Worm (Caenorhabditis elegans): ENCODE data around the gene C03G6.17.

DNA sequence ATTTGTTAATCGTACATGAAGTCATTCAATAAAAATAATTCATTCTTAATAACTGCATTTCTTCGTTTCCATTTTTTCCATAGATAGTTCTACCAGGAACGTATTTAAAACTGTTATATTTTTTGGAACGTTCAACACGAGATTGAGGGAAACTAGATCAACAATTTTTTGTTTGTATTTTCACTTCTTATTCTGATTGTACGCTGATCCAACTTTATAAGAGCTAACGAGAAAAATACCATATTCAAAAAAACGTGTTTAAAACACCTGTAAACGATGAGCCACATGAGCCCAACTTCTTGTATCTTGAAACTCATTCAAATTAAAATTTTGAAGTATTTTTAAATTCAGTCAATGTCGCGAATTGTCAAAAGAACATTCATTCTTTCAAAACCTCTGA is 35.7 kb upstream of the C03G6.17 start:
- TF ChIP-seq T20F7.1 (GFP tag; optimal IDR thresholded peaks at IDR 0.05) = peak; percentile 14
- TF ChIP-seq daf-8 (GFP tag; IDR thresholded peaks at IDR 0.05) = no peak
- no peak for TF ChIP-seq F49E8.2 (tag; optimal IDR thresholded peaks at IDR 0.05; ENCODE audit: borderline replicate concordance)

Data from whole organism, L4 larva.